Fruit fly (Drosophila melanogaster): ENCODE data around the gene RpS2.

DNA sequence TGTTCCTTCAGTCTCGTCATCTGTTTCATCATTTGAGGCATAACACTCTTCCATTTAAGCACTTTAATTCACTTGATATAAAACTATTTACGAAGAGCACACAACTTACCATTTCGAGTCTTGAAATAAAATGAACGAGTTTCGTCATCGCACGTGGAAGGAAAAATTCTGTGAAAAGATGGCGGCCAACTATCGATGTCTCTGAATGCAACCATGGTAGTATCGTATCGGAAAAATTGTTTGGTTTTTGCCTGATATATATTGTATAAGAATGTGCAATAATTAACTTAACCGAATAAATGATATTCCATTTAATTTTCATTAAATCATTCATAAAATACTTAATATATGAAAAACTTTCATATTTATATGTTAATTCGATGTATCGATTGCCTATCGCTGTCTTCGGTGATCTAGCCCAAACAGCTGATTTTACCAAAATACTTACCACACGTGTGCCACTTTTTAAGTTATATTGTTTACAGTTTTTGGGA, 2.4 kb downstream of the RpS2 start, which contains the start of gene Bka:
- no peak for TF ChIP-seq CG8478 (optimal IDR thresholded peaks at IDR 0.05)
- no peak for TF ChIP-seq usp (GFP tag; optimal IDR thresholded peaks at IDR 0.05)
